Fruit fly (Drosophila melanogaster): Measurements from ENCODE around the gene dpr3.

dpr3 gene

DNA sequence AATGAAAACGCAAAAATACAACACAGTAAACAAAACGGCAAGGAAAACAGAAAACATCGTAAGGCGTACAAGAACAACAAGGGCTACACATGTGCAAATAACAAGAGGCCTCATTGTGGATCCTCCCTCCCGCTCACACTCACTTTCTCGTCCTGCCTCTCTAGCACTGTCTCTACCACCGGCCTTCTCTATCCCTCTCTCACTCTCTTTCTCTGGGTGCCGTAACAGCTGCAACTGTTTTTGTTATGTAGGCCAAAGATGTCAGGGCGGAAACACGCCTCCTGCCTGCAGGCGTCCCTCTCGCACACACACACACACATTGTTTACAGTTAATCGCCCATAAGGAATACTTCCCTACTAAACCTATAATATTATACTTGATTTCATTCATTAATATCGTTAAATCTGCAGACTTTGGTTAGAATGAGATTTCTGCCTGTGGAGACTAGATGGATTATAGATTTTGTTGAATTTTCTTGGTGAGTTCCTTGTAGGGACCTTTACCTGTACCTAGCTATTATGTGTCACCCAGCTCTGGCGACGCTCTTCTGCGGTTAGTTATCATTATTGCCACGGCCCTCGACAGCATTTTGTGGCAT lies 95.7 kb downstream of the dpr3 start:
- no peak for TF ChIP-seq N (GFP tag; optimal IDR thresholded peaks at IDR 0.05)
- no peak for TF ChIP-seq Hnf4 (GFP tag; optimal IDR thresholded peaks at IDR 0.05)
- no peak for TF ChIP-seq ey (GFP tag; optimal IDR thresholded peaks at IDR 0.05)
- TF ChIP-seq CG32264 (GFP tag; optimal IDR thresholded peaks at IDR 0.05) = no peak
- no peak for TF ChIP-seq psq (GFP tag; optimal IDR thresholded peaks at IDR 0.05)
- TF ChIP-seq Abd-B (GFP tag; optimal IDR thresholded peaks at IDR 0.05) = no peak
- TF ChIP-seq pan (optimal IDR thresholded peaks at IDR 0.05) = no peak
- TF ChIP-seq sv (GFP tag; optimal IDR thresholded peaks at IDR 0.05) = no peak
- TF ChIP-seq Hr78 (GFP tag; optimal IDR thresholded peaks at IDR 0.05) = no peak
- no peak for TF ChIP-seq dsf (GFP tag; optimal IDR thresholded peaks at IDR 0.05; ENCODE audit: borderline replicate concordance)
- TF ChIP-seq dl (GFP tag; optimal IDR thresholded peaks at IDR 0.05; ENCODE audit: insufficient read depth in 1 of 2, partially characterized antibody in 2 of 2) = no peak
- TF ChIP-seq h (GFP tag; optimal IDR thresholded peaks at IDR 0.05) = no peak
- no peak for TF ChIP-seq OdsH (GFP tag; optimal IDR thresholded peaks at IDR 0.05)
- no peak for TF ChIP-seq CrebA (GFP tag; optimal IDR thresholded peaks at IDR 0.05; ENCODE audit: borderline replicate concordance)
- TF ChIP-seq CG9705 (GFP tag; optimal IDR thresholded peaks at IDR 0.05) = no peak
- no peak for TF ChIP-seq Hr83 (GFP tag; optimal IDR thresholded peaks at IDR 0.05; ENCODE audit: poor library complexity, severe bottlenecking)
- TF ChIP-seq woc (GFP tag; optimal IDR thresholded peaks at IDR 0.05) = no peak
- no peak for TF ChIP-seq tai (GFP tag; optimal IDR thresholded peaks at IDR 0.05)
- TF ChIP-seq dmrt93B (GFP tag; optimal IDR thresholded peaks at IDR 0.05) = no peak
- TF ChIP-seq foxo (GFP tag; optimal IDR thresholded peaks at IDR 0.05) = no peak

DNA sequence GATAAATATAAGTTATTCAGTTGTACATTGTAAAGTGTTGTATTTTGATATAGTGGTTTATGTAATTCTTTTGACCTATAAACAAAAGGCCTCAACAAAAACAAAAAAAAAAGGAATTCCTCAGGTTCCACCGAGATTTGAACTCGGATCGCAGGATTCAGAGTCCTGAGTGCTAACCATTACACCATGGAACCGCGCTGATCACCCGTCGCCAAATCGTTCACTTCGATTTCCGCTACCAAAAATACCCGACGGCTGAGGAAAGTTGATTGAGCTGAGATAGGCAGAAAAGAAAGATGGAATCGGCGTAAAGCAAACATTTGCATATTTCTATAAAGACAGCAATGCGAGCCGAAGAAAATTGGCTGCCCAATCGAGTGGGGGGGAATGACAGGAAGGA lies 96.6 kb downstream of the dpr3 start:
- TF ChIP-seq fru (GFP tag; optimal IDR thresholded peaks at IDR 0.05) (no peak), OdsH (GFP tag; optimal IDR thresholded peaks at IDR 0.05) (no peak), Dfd (GFP tag; optimal IDR thresholded peaks at IDR 0.05) (no peak), brk (GFP tag; optimal IDR thresholded peaks at IDR 0.05) (no peak), usp (GFP tag; optimal IDR thresholded peaks at IDR 0.05) (no peak), Sp1 (GFP tag; optimal IDR thresholded peaks at IDR 0.05) (no peak), Hr78 (GFP tag; optimal IDR thresholded peaks at IDR 0.05) (no peak), CrebA (GFP tag; optimal IDR thresholded peaks at IDR 0.05; ENCODE audit: borderline replicate concordance) (no peak), ey (GFP tag; optimal IDR thresholded peaks at IDR 0.05) (no peak), dsf (GFP tag; optimal IDR thresholded peaks at IDR 0.05; ENCODE audit: borderline replicate concordance) (no peak), CG9705 (GFP tag; optimal IDR thresholded peaks at IDR 0.05) (no peak), Hr83 (GFP tag; optimal IDR thresholded peaks at IDR 0.05; ENCODE audit: poor library complexity, severe bottlenecking) (no peak), dmrt93B (GFP tag; optimal IDR thresholded peaks at IDR 0.05) (no peak), GATAd (GFP tag; optimal IDR thresholded peaks at IDR 0.05) (no peak), h (GFP tag; optimal IDR thresholded peaks at IDR 0.05) (no peak), sage (GFP tag; optimal IDR thresholded peaks at IDR 0.05) (no peak), Dif (GFP tag; optimal IDR thresholded peaks at IDR 0.05; ENCODE audit: partially characterized antibody) (no peak), psq (GFP tag; optimal IDR thresholded peaks at IDR 0.05) (no peak), Myc (optimal IDR thresholded peaks at IDR 0.05) (no peak), Abd-B (GFP tag; optimal IDR thresholded peaks at IDR 0.05) (no peak)

DNA sequence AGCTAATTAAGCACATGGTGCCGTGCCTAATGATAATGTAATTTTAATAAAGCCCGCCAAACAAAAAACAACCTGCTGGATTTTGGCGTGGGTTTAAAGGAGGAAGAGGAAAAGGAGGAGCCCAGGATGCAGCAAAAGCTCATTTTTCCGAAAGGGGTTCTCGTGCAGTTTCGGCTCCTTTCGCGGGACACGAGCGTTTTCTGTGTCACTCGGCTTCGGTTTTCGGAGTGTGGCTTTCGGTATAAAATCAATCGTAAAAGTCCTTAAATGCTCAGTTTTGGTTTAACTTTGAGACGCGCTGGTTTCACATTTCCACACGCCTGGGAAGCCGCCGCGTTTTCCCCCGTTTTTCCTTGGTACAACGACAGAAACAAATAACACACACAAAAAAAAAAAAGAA lies 98.2 kb downstream of the dpr3 start:
- no peak for TF ChIP-seq dsf (GFP tag; optimal IDR thresholded peaks at IDR 0.05; ENCODE audit: borderline replicate concordance)
- TF ChIP-seq Vsx2 (GFP tag; optimal IDR thresholded peaks at IDR 0.05; ENCODE audit: partially characterized antibody) = no peak

DNA sequence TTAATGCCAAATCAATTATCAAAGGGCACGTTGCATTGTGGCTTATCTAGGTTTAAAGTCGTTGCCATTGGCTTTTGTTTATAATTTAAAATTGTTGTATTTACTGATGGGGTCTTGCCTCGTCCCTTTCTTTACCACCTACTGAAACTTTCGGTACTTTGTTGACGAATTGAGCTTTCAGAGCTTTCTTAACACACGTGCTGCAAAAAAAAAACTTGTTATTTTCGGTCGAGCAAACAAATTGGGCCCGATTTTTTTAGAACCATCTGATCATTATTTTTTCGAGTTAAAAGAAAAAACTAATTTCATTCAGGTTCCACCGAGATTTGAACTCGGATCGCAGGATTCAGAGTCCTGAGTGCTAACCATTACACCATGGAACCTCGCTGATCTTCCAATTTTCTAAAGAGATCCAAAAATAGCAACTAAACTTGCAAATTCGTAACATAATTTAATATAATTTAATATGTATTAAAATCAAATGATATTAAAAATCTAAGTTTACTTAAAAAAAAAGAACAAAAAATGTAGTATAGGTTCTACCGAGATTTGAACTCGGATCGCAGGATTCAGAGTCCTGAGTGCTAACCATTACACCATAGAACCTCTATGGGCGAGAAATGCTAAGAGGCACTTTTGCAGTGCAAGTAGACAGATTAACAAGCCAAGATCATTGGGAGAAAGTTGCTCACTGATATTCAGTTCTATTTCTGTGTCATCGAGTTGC lies 99.2 kb downstream of the dpr3 start:
- TF ChIP-seq CrebA (GFP tag; optimal IDR thresholded peaks at IDR 0.05; ENCODE audit: borderline replicate concordance) (no peak), Rel (GFP tag; optimal IDR thresholded peaks at IDR 0.05) (no peak), Rel (tag; optimal IDR thresholded peaks at IDR 0.05) (no peak), woc (GFP tag; optimal IDR thresholded peaks at IDR 0.05) (no peak), fru (GFP tag; optimal IDR thresholded peaks at IDR 0.05) (no peak), Hnf4 (GFP tag; optimal IDR thresholded peaks at IDR 0.05) (peak; percentile 1)
